Fruit fly (Drosophila melanogaster) whole organism, embryonic: ENCODE data around the gene mahe.

Experiments
- Abd-B ChIP-seq: fragments of 200-800 bp; sonication (Bioruptor generic); optimal IDR thresholded peaks from 2 replicates; lab custom pipeline; 2018; ENCODE audit warnings: missing biosample characterization, mild to moderate bottlenecking, missing genetic modification characterization, moderate library complexity
- Antp ChIP-seq: fragments of 200-800 bp; sonication (Bioruptor generic); optimal IDR thresholded peaks from 3 replicates; lab custom pipeline; 2016; ENCODE audit warnings: missing biosample characterization, missing genetic modification characterization
- Bgb ChIP-seq: fragments of 200-800 bp; sonication (Bioruptor generic); IDR thresholded peaks from 2 replicates; pipeline ENCODE4 v1.3.6; 2022; ENCODE audit warnings: missing biosample characterization, missing genetic modification characterization; ENCODE audit not compliant: partially characterized antibody
- Bteb2 ChIP-seq: fragments of 200-800 bp; sonication (Bioruptor generic); optimal IDR thresholded peaks from 2 replicates; lab custom pipeline; 2016; ENCODE audit warnings: missing biosample characterization, missing genetic modification characterization
- C15 ChIP-seq: fragments of 200-800 bp; sonication (Bioruptor generic); IDR thresholded peaks from 3 replicates; pipeline ENCODE4 v1.3.6; 2022; ENCODE audit warnings: missing biosample characterization, missing genetic modification characterization
- CG10431 ChIP-seq: fragments of 200-800 bp; sonication (Bioruptor generic); optimal IDR thresholded peaks from 3 replicates; lab custom pipeline; 2018; ENCODE audit warnings: missing biosample characterization, mild to moderate bottlenecking, missing genetic modification characterization
- CG10959 ChIP-seq: fragments of 200-800 bp; sonication (Bioruptor generic); IDR thresholded peaks from 2 replicates; pipeline ENCODE4 v1.3.6; 2022; ENCODE audit warnings: missing biosample characterization, missing genetic modification characterization
- CG11723 ChIP-seq: fragments of 200-800 bp; sonication (Bioruptor generic); optimal IDR thresholded peaks from 2 replicates; lab custom pipeline; 2017; ENCODE audit warnings: missing biosample characterization, mild to moderate bottlenecking, missing genetic modification characterization
- CG12236 ChIP-seq: fragments of 200-800 bp; sonication (Bioruptor generic); optimal IDR thresholded peaks from 2 replicates; lab custom pipeline; 2016; ENCODE audit warnings: missing biosample characterization, missing genetic modification characterization
- CG13775 ChIP-seq: fragments of 200-800 bp; sonication (Bioruptor generic); optimal IDR thresholded peaks from 3 replicates; lab custom pipeline; 2017; ENCODE audit warnings: missing biosample characterization, mild to moderate bottlenecking, missing genetic modification characterization
- CG13894 ChIP-seq: fragments of 200-800 bp; sonication (Bioruptor generic); optimal IDR thresholded peaks from 3 replicates; lab custom pipeline; 2018; ENCODE audit warnings: missing biosample characterization, mild to moderate bottlenecking, missing genetic modification characterization, moderate library complexity
- CG14667 ChIP-seq: fragments of 200-800 bp; sonication (Bioruptor generic); IDR thresholded peaks from 2 replicates; pipeline ENCODE4 v1.3.6; 2022; ENCODE audit warnings: missing biosample characterization, missing genetic modification characterization
- CG1602 ChIP-seq: fragments of 200-800 bp; sonication (Bioruptor generic); optimal IDR thresholded peaks from 3 replicates; lab custom pipeline; 2016; ENCODE audit warnings: missing biosample characterization, missing genetic modification characterization
- CG30431 ChIP-seq: fragments of 200-800 bp; sonication (Bioruptor generic); optimal IDR thresholded peaks from 2 replicates; lab custom pipeline; 2017; ENCODE audit warnings: missing biosample characterization, missing genetic modification characterization
- CG31388 ChIP-seq: fragments of 200-800 bp; sonication (Bioruptor generic); optimal IDR thresholded peaks from 2 replicates; lab custom pipeline; 2016; ENCODE audit warnings: missing biosample characterization, missing genetic modification characterization
- CG3281 ChIP-seq: fragments of 200-800 bp; sonication (Bioruptor generic); optimal IDR thresholded peaks from 3 replicates; lab custom pipeline; 2017; ENCODE audit warnings: missing biosample characterization, mild to moderate bottlenecking, missing genetic modification characterization
- CG34376 ChIP-seq: fragments of 200-800 bp; sonication (Bioruptor generic); optimal IDR thresholded peaks from 2 replicates; lab custom pipeline; 2018; ENCODE audit warnings: missing biosample characterization, mild to moderate bottlenecking, missing genetic modification characterization
- CG3838 ChIP-seq: fragments of 200-800 bp; sonication (Bioruptor generic); optimal IDR thresholded peaks from 3 replicates; lab custom pipeline; 2016; ENCODE audit warnings: missing biosample characterization, missing genetic modification characterization
- CG43689 ChIP-seq: fragments of 200-800 bp; sonication (Bioruptor generic); IDR thresholded peaks from 2 replicates; pipeline ENCODE4 v1.3.6; 2022; ENCODE audit warnings: missing biosample characterization, missing genetic modification characterization
- CG4424 ChIP-seq: fragments of 200-800 bp; sonication (Bioruptor generic); optimal IDR thresholded peaks from 3 replicates; lab custom pipeline; 2016; ENCODE audit warnings: missing biosample characterization, missing genetic modification characterization
- CG6654 ChIP-seq: fragments of 200-800 bp; sonication (Bioruptor generic); optimal IDR thresholded peaks from 2 replicates; lab custom pipeline; 2017; ENCODE audit warnings: missing biosample characterization, mild to moderate bottlenecking, missing genetic modification characterization
- D19A ChIP-seq: fragments of 200-800 bp; optimal IDR thresholded peaks from 3 replicates; lab custom pipeline; 2019; ENCODE audit warnings: missing biosample characterization, mild to moderate bottlenecking, missing genetic modification characterization, moderate library complexity
- Ets97D ChIP-seq: fragments of 200-800 bp; sonication (Bioruptor generic); optimal IDR thresholded peaks from 3 replicates; lab custom pipeline; 2016; ENCODE audit warnings: missing biosample characterization, missing genetic modification characterization
- MTF-1 ChIP-seq: fragments of 200-800 bp; sonication (Bioruptor generic); optimal IDR thresholded peaks from 2 replicates; lab custom pipeline; 2018; ENCODE audit warnings: missing biosample characterization, mild to moderate bottlenecking, missing genetic modification characterization, borderline replicate concordance
- Mrtf ChIP-seq: fragments of 200-800 bp; sonication (Bioruptor generic); IDR thresholded peaks from 3 replicates; pipeline ENCODE4 v1.3.6; 2022; ENCODE audit warnings: missing biosample characterization, missing genetic modification characterization
- Opbp ChIP-seq: fragments of 200-800 bp; sonication (Bioruptor generic); IDR thresholded peaks from 3 replicates; pipeline ENCODE4 v1.3.6; 2022; ENCODE audit warnings: missing biosample characterization, missing genetic modification characterization; ENCODE audit not compliant: partially characterized antibody
- Stat92E ChIP-seq, 3 experiments: fragments of >200 bp in 2 of 3; fragments of 200-800 bp in 1 of 3; sonication (Bioruptor generic) in 1 of 3; optimal IDR thresholded peaks; 2 replicates each; lab custom pipeline; 2017 to 2019; ENCODE audit warnings: missing biosample characterization in 3 of 3, missing genetic modification characterization in 3 of 3, mild to moderate bottlenecking in 1 of 3, moderate library complexity in 1 of 3
- Usf ChIP-seq: fragments of 200-800 bp; sonication (Bioruptor generic); optimal IDR thresholded peaks from 2 replicates; lab custom pipeline; 2017; ENCODE audit warnings: missing genotype, missing biosample characterization, missing genetic modification characterization
- ac ChIP-seq: fragments of 200-800 bp; sonication (Bioruptor generic); optimal IDR thresholded peaks from 3 replicates; lab custom pipeline; 2017; ENCODE audit warnings: missing biosample characterization, mild to moderate bottlenecking, missing genetic modification characterization
- br ChIP-seq: fragments of >200 bp; optimal IDR thresholded peaks from 2 replicates; lab custom pipeline; 2017
- btn ChIP-seq: fragments of 200-800 bp; sonication (Bioruptor generic); optimal IDR thresholded peaks from 2 replicates; lab custom pipeline; 2016; ENCODE audit warnings: missing biosample characterization, missing genetic modification characterization
- cad ChIP-seq: fragments of >200 bp; optimal IDR thresholded peaks from 2 replicates; lab custom pipeline; 2017; ENCODE audit warnings: missing biosample characterization, missing genetic modification characterization
- cato ChIP-seq: fragments of 200-800 bp; sonication (Bioruptor generic); optimal IDR thresholded peaks from 2 replicates; lab custom pipeline; 2016; ENCODE audit warnings: missing biosample characterization, missing genetic modification characterization, borderline replicate concordance
- crc ChIP-seq: fragments of 200-800 bp; sonication (Bioruptor generic); optimal IDR thresholded peaks from 2 replicates; lab custom pipeline; 2016; ENCODE audit warnings: missing biosample characterization, missing genetic modification characterization
- dan ChIP-seq: fragments of 200-800 bp; sonication (Bioruptor generic); IDR thresholded peaks from 2 replicates; pipeline ENCODE4 v1.3.6; 2022; ENCODE audit warnings: missing biosample characterization, missing genetic modification characterization
- dmrt11E ChIP-seq: fragments of 200-800 bp; sonication (Bioruptor generic); optimal IDR thresholded peaks from 3 replicates; lab custom pipeline; 2018; ENCODE audit warnings: missing biosample characterization, mild to moderate bottlenecking, missing genetic modification characterization, moderate library complexity
- gem ChIP-seq: fragments of 200-800 bp; sonication (Bioruptor generic); optimal IDR thresholded peaks from 2 replicates; lab custom pipeline; 2019; ENCODE audit warnings: missing biosample characterization, mild to moderate bottlenecking, missing genetic modification characterization, moderate library complexity
- grn ChIP-seq: fragments of 200-800 bp; sonication (Bioruptor generic); optimal IDR thresholded peaks from 3 replicates; lab custom pipeline; 2017; ENCODE audit warnings: missing biosample characterization, missing genetic modification characterization
- hbn ChIP-seq: fragments of 200-800 bp; sonication (Bioruptor generic); IDR thresholded peaks from 2 replicates; pipeline ENCODE4 v1.3.6; 2022; ENCODE audit warnings: missing biosample characterization, missing genetic modification characterization; ENCODE audit not compliant: partially characterized antibody
- insv ChIP-seq, 2 experiments: fragments of 200-800 bp; sonication (Bioruptor generic); optimal IDR thresholded peaks; 3 replicates each; lab custom pipeline; 2016 to 2018; ENCODE audit warnings: missing biosample characterization in 2 of 2, missing genetic modification characterization in 2 of 2
- lbe ChIP-seq: fragments of 200-800 bp; sonication (Bioruptor generic); optimal IDR thresholded peaks from 2 replicates; lab custom pipeline; 2016; ENCODE audit warnings: missing biosample characterization, mild to moderate bottlenecking, missing genetic modification characterization
- ranshi ChIP-seq: fragments of 200-800 bp; sonication (Bioruptor generic); IDR thresholded peaks from 2 replicates; pipeline ENCODE4 v1.3.6; 2022; ENCODE audit warnings: missing biosample characterization, missing genetic modification characterization
- sisA ChIP-seq: fragments of 200-800 bp; sonication (Bioruptor generic); IDR thresholded peaks from 2 replicates; pipeline ENCODE4 v1.3.6; 2022; ENCODE audit warnings: missing biosample characterization, missing genetic modification characterization
- slp2 ChIP-seq: fragments of 200-800 bp; sonication (Bioruptor generic); optimal IDR thresholded peaks from 2 replicates; lab custom pipeline; 2016; ENCODE audit warnings: missing biosample characterization, missing genetic modification characterization
- sob ChIP-seq: fragments of 200-800 bp; sonication (Bioruptor generic); IDR thresholded peaks from 2 replicates; pipeline ENCODE4 v1.3.6; 2022; ENCODE audit warnings: missing biosample characterization, missing genetic modification characterization
- stwl ChIP-seq: fragments of 200-800 bp; sonication (Bioruptor generic); optimal IDR thresholded peaks from 3 replicates; lab custom pipeline; 2018; ENCODE audit warnings: missing biosample characterization, mild to moderate bottlenecking, missing genetic modification characterization, moderate library complexity
- trem ChIP-seq: fragments of 200-800 bp; optimal IDR thresholded peaks from 3 replicates; lab custom pipeline; 2019; ENCODE audit warnings: missing biosample characterization, mild to moderate bottlenecking, missing genetic modification characterization, moderate library complexity
- ttk ChIP-seq: fragments of 200-800 bp; sonication (Bioruptor generic); IDR thresholded peaks from 2 replicates; pipeline ENCODE4 v2.1.2; 2022; ENCODE audit warnings: missing biosample characterization, missing genetic modification characterization
- unpg ChIP-seq: fragments of 200-800 bp; sonication (Bioruptor generic); optimal IDR thresholded peaks from 3 replicates; lab custom pipeline; 2018; ENCODE audit warnings: missing biosample characterization, mild to moderate bottlenecking, missing genetic modification characterization, moderate library complexity
- z ChIP-seq: fragments of 200-800 bp; sonication (Bioruptor generic); IDR thresholded peaks from 3 replicates; pipeline ENCODE4 v1.3.6; 2022; ENCODE audit warnings: missing biosample characterization, missing genetic modification characterization

Gene mahe

DNA sequence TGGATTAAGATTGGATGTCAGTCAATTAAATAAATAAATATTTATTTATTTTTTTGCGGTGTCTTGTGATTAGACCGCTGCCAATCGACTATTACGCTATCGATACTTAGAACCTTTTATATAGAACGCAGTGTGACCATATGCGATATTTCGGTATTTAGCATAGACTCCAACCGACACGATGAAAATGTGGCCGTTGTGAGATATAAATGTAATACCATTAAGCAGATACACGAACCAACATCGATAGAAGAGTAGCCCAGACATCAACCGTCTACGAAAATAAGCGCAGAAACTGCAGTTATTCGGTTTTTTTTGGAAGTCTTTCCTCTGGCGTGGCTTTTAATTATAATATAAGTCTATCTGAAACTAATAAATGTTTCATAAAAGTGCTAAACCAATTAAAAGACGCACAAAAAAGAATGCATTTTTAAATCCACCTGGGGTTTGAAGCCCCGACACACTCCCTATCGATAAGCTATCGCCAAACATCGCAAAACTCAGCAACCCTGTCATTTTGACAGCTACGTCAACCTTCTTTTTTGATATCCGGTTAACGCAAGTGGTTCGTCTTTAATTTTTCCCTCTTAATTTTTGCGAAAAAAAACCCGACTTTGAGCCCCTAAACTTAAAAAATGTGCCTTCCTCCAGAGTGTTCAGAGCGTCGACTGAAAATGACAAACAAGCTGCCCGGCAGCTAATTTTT lies 2.2 kb upstream of the mahe start, which contains the start of the genes Dhdds and RpS14a (continued):
- TF ChIP-seq MTF-1 (GFP tag; lab: Kevin White, UChicago) (peak; percentile 68), C15 (no peak), CG12236 (peak; percentile 41), CG11723 (GFP tag; lab: Kevin White, UChicago) (peak; percentile 55), grn (GFP tag; lab: Kevin White, UChicago) (peak; percentile 5), CG14667 (GFP tag; lab: Robert Waterston, UW) (no peak), stwl (tag; lab: Kevin White, UChicago) (no peak), br (lab: Kevin White, UChicago) (no peak), insv (GFP tag; optimal IDR thresholded peaks at IDR 0.05; lab: Kevin White, UChicago) (peak in 1 of 2 experiments; percentile 67), slp2 (GFP tag; lab: Kevin White, UChicago) (peak; percentile 53), Stat92E (GFP tag; optimal IDR thresholded peaks at IDR 0.05; lab: Kevin White, UChicago) (peak in 1 of 3 experiments; percentile 44), cad (GFP tag; lab: Kevin White, UChicago) (no peak), ac (GFP tag; lab: Kevin White, UChicago) (no peak), CG43689 (GFP tag; lab: Robert Waterston, UW) (no peak), z (GFP tag; lab: Robert Waterston, UW) (no peak), CG31388 (GFP tag; lab: Kevin White, UChicago) (no peak), Antp (GFP tag; lab: Kevin White, UChicago) (no peak), lbe (GFP tag; lab: Kevin White, UChicago) (no peak), Ets97D (peak; percentile 99), Bgb (GFP tag; lab: Robert Waterston, UW) (peak; percentile 72), trem (peak; percentile 74), ttk (no peak), Abd-B (GFP tag; lab: Kevin White, UChicago) (no peak), crc (no peak), cato (GFP tag; lab: Kevin White, UChicago) (peak; percentile 43), gem (peak; percentile 36), CG34376 (GFP tag; lab: Kevin White, UChicago) (peak; percentile 82), D19A (tag; lab: Kevin White, UChicago) (no peak), Mrtf (no peak), CG10959 (GFP tag; lab: Robert Waterston, UW) (no peak), CG6654 (GFP tag; lab: Kevin White, UChicago) (peak; percentile 8), Bteb2 (peak; percentile 30), CG13775 (GFP tag; lab: Kevin White, UChicago) (peak; percentile 89), sob (GFP tag; lab: Robert Waterston, UW) (no peak), CG13894 (no peak), CG4424 (GFP tag; lab: Kevin White, UChicago) (peak; percentile 77), hbn (GFP tag; lab: Robert Waterston, UW) (peak; percentile 65; the same call in 1 of the 2 replicates), sisA (GFP tag; lab: Robert Waterston, UW) (no peak), dan (no peak), ranshi (GFP tag; lab: Robert Waterston, UW) (peak; percentile 8; the same call in 1 of the 2 replicates), CG10431 (GFP tag; lab: Kevin White, UChicago) (peak; percentile 74), unpg (GFP tag; lab: Kevin White, UChicago) (peak; percentile 50), CG30431 (GFP tag; lab: Kevin White, UChicago) (peak; percentile 20), CG3838 (GFP tag; lab: Kevin White, UChicago) (peak; percentile 22), CG3281 (GFP tag; lab: Kevin White, UChicago) (peak; percentile 62), CG1602 (GFP tag; lab: Kevin White, UChicago) (no peak), Opbp (GFP tag; lab: Robert Waterston, UW) (peak; percentile 68), Usf (GFP tag; lab: Kevin White, UChicago) (peak; percentile 44), btn (no peak), dmrt11E (tag; lab: Kevin White, UChicago) (peak; percentile 54)
